Worm (Caenorhabditis elegans): Measurements from ENCODE around the gene C18D11.3.

Gene C18D11.3

ce11 chrIII:11866127-11866526, 42.9 kb downstream of the C18D11.3 start:
- TF ChIP-seq irx-1 (tag; optimal IDR thresholded peaks at IDR 0.05) (no peak), fkh-4 (tag; optimal IDR thresholded peaks at IDR 0.05; ENCODE audit: borderline replicate concordance) (no peak), fkh-8 (tag; optimal IDR thresholded peaks at IDR 0.05) (no peak), zag-1 (tag; optimal IDR thresholded peaks at IDR 0.05) (no peak), vab-15 (tag; optimal IDR thresholded peaks at IDR 0.05) (no peak), dpl-1 (GFP tag; optimal IDR thresholded peaks at IDR 0.05) (no peak), sptf-1 (tag; optimal IDR thresholded peaks at IDR 0.05) (no peak), ztf-4 (tag; optimal IDR thresholded peaks at IDR 0.05) (no peak), rnt-1 (tag; optimal IDR thresholded peaks at IDR 0.05) (no peak), nhr-28 (tag; optimal IDR thresholded peaks at IDR 0.05) (no peak), ces-1 (GFP tag; optimal IDR thresholded peaks at IDR 0.05) (no peak), ztf-11 (tag; optimal IDR thresholded peaks at IDR 0.05) (no peak), egl-27 (tag; optimal IDR thresholded peaks at IDR 0.05) (no peak), elt-2 (tag; optimal IDR thresholded peaks at IDR 0.05) (no peak), nhr-12 (tag; optimal IDR thresholded peaks at IDR 0.05) (no peak), hlh-17 (GFP tag; optimal IDR thresholded peaks at IDR 0.05; ENCODE audit: borderline replicate concordance) (no peak)

ce11 chrIII:11869231-11869912, 46.1 kb downstream of the C18D11.3 start, which contains the start of gene taf-12:
Gene taf-12 (minus strand): TSS chrIII:11869281.
- TF ChIP-seq tbx-2 (tag; optimal IDR thresholded peaks at IDR 0.05) (no peak), unc-62 (GFP tag; optimal IDR thresholded peaks at IDR 0.05) (no peak), elt-3 (tag; optimal IDR thresholded peaks at IDR 0.05) (no peak), skn-1 (tag; optimal IDR thresholded peaks at IDR 0.05) (no peak), swsn-7 (tag; optimal IDR thresholded peaks at IDR 0.05) (no peak), unc-98 (GFP tag; IDR thresholded peaks at IDR 0.05) (no peak), rnt-1 (tag; optimal IDR thresholded peaks at IDR 0.05) (no peak), snpc-4 (tag; optimal IDR thresholded peaks at IDR 0.05) (no peak), fkh-4 (tag; optimal IDR thresholded peaks at IDR 0.05; ENCODE audit: borderline replicate concordance) (no peak), nhr-90 (tag; optimal IDR thresholded peaks at IDR 0.05; ENCODE audit: poor library complexity) (no peak), nhr-77 (tag; optimal IDR thresholded peaks at IDR 0.05) (no peak), mep-1 (tag; optimal IDR thresholded peaks at IDR 0.05) (no peak), elt-2 (tag; optimal IDR thresholded peaks at IDR 0.05) (no peak), lir-3 (tag; optimal IDR thresholded peaks at IDR 0.05; ENCODE audit: poor library complexity) (no peak), dpl-1 (GFP tag; optimal IDR thresholded peaks at IDR 0.05) (no peak), sup-37 (GFP tag; optimal IDR thresholded peaks at IDR 0.05) (no peak), fos-1 (tag; optimal IDR thresholded peaks at IDR 0.05) (no peak), C16A3.4 (tag; optimal IDR thresholded peaks at IDR 0.05) (no peak), hlh-17 (GFP tag; optimal IDR thresholded peaks at IDR 0.05; ENCODE audit: borderline replicate concordance) (no peak), ets-5 (GFP tag; IDR thresholded peaks at IDR 0.05) (no peak)

- TF ChIP-seq nhr-90 (tag; optimal IDR thresholded peaks at IDR 0.05; ENCODE audit: poor library complexity) (peak; percentile 89), nhr-84 (tag; optimal IDR thresholded peaks at IDR 0.05) (no peak), ceh-8 (GFP tag; optimal IDR thresholded peaks at IDR 0.05) (peak; percentile 12), dpl-1 (GFP tag; optimal IDR thresholded peaks at IDR 0.05) (peak; percentile 56 to 83 (median 77)), unc-98 (GFP tag; IDR thresholded peaks at IDR 0.05) (peak; percentile 81), lin-14 (GFP tag; optimal IDR thresholded peaks at IDR 0.05) (peak; percentile 98), mep-1 (tag; optimal IDR thresholded peaks at IDR 0.05) (peak; percentile 94), nhr-77 (tag; optimal IDR thresholded peaks at IDR 0.05) (peak; percentile 79), hlh-4 (tag; optimal IDR thresholded peaks at IDR 0.05) (no peak), mdl-1 (tag; optimal IDR thresholded peaks at IDR 0.05) (peak in 1 of 2 experiments; percentile 89), nhr-12 (tag; optimal IDR thresholded peaks at IDR 0.05) (no peak), nhr-47 (tag; optimal IDR thresholded peaks at IDR 0.05) (peak; percentile 90), rnt-1 (tag; optimal IDR thresholded peaks at IDR 0.05) (peak; percentile 98), pax-3 (tag; optimal IDR thresholded peaks at IDR 0.05) (peak; percentile 86), mab-9 (GFP tag; IDR thresholded peaks at IDR 0.05) (peak; percentile 79), grh-1 (GFP tag; IDR thresholded peaks at IDR 0.05) (no peak), dsc-1 (tag; optimal IDR thresholded peaks at IDR 0.05) (peak; percentile 72), fkh-8 (tag; optimal IDR thresholded peaks at IDR 0.05) (peak; percentile 94), lir-3 (tag; optimal IDR thresholded peaks at IDR 0.05; ENCODE audit: poor library complexity) (peak; percentile 94), C34B4.2 (tag; optimal IDR thresholded peaks at IDR 0.05) (no peak), sptf-1 (tag; optimal IDR thresholded peaks at IDR 0.05) (no peak), mef-2 (tag; optimal IDR thresholded peaks at IDR 0.05) (peak; percentile 47), vab-15 (tag; optimal IDR thresholded peaks at IDR 0.05) (peak; percentile 79), isw-1 (GFP tag; IDR thresholded peaks at IDR 0.05) (peak; percentile 79), ces-1 (GFP tag; optimal IDR thresholded peaks at IDR 0.05) (no peak), lin-13 (GFP tag; optimal IDR thresholded peaks at IDR 0.05) (peak; percentile 88), aha-1 (tag; optimal IDR thresholded peaks at IDR 0.05) (peak; percentile 1)
These were observed 46.8 kb downstream of the C18D11.3 start for ce11 chrIII:11870009-11870408.
